Worm (Caenorhabditis elegans) whole organism, L1 larva: Measurements from ENCODE around the gene T05C1.2.

Experiments
- ama-1 ChIP-seq: fragments of 150-350 bp; optimal IDR thresholded peaks from 2 replicates; lab custom pipeline; 2014
- dpl-1 ChIP-seq, 3 experiments: fragments of 150-350 bp in 2 of 3; sonication (generic microtip) in 1 of 3; optimal IDR thresholded peaks; 2 replicates each; lab custom pipeline; 2014 to 2017; ENCODE audit warnings: missing biosample characterization in 3 of 3, missing genetic modification characterization in 3 of 3, missing genetic modification reagents in 3 of 3
- efl-1 ChIP-seq, 4 experiments: fragments of 150-350 bp; optimal IDR thresholded peaks in 3 of 4; peaks in 1 of 4; 1 replicate in 1 of 4; 2 replicates in 3 of 4; lab custom pipeline; 2014; ENCODE audit warnings: missing biosample characterization in 2 of 4, missing genetic modification characterization in 2 of 4, missing genetic modification reagents in 2 of 4
- efl-3 ChIP-seq: fragments of 200-800 bp; sonication (Bioruptor generic); optimal IDR thresholded peaks from 2 replicates; lab custom pipeline; 2018; ENCODE audit warnings: mild to moderate bottlenecking, missing genetic modification characterization, missing compliant biosample characterization
- lin-15B ChIP-seq: fragments of 150-350 bp; sonication (generic microtip); optimal IDR thresholded peaks from 3 replicates; lab custom pipeline; 2014; ENCODE audit warnings: missing biosample characterization, missing genetic modification characterization
- nhr-11 ChIP-seq: fragments of 150-350 bp; optimal IDR thresholded peaks from 2 replicates; lab custom pipeline; 2014; ENCODE audit warnings: missing biosample characterization, missing genetic modification characterization
- nhr-12 ChIP-seq: sonication (generic microtip); optimal IDR thresholded peaks from 2 replicates; lab custom pipeline; 2017; ENCODE audit warnings: missing biosample characterization, missing genetic modification characterization
- nhr-76 ChIP-seq: sonication (generic microtip); optimal IDR thresholded peaks from 2 replicates; lab custom pipeline; 2017; ENCODE audit warnings: missing biosample characterization, missing genetic modification characterization
- skn-1 ChIP-seq: fragments of 150-350 bp; optimal IDR thresholded peaks from 2 replicates; lab custom pipeline; 2014; ENCODE audit warnings: missing biosample characterization, missing genetic modification characterization
- unc-62 ChIP-seq: fragments of 150-350 bp; optimal IDR thresholded peaks from 2 replicates; lab custom pipeline; 2014; ENCODE audit warnings: missing biosample characterization, missing genetic modification reagents, missing genetic modification characterization
- unc-86 ChIP-seq: sonication (generic microtip); optimal IDR thresholded peaks from 2 replicates; lab custom pipeline; 2016; ENCODE audit warnings: missing genetic modification characterization, missing compliant biosample characterization
- vab-15 ChIP-seq: sonication (generic microtip); optimal IDR thresholded peaks from 2 replicates; lab custom pipeline; 2017; ENCODE audit warnings: missing genotype, mild to moderate bottlenecking, missing genetic modification characterization, missing compliant biosample characterization
- zag-1 ChIP-seq: fragments of 150-350 bp; optimal IDR thresholded peaks from 2 replicates; lab custom pipeline; 2014; ENCODE audit warnings: missing biosample characterization, missing genetic modification characterization

DNA sequence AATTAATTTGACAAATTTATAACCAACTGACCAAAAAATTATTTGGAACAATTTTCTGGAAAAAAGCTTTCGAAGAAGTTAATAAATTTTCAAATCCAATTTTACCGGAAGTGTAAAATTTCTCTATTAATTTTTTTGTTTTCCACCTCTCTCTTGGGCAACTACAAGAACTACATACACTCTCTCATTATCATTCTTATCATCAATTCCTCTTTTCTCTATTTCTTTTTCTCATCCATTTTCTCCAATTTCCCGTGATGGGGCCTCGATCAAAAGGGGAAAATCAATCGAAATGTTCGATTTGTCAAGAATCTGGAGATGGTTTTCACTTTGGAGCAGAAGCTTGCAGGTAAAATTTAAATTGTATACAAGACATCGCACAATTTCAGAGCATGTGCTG, 48.8 kb downstream of the T05C1.2 start, which contains the start of gene nhr-109:
- TF ChIP-seq efl-1 (optimal IDR thresholded peaks at IDR 0.05; lab: Kevin White, UChicago) (no peak), efl-1 (GFP tag; optimal IDR thresholded peaks at IDR 0.05 in 1 of 2; lab: Kevin White, UChicago) (no peak), dpl-1 (GFP tag; optimal IDR thresholded peaks at IDR 0.05; lab: Kevin White, UChicago) (no peak), nhr-76 (no peak), skn-1 (no peak), nhr-12 (tag; lab: Kevin White, UChicago) (no peak), unc-86 (tag; lab: Kevin White, UChicago) (no peak), vab-15 (tag; lab: Kevin White, UChicago) (no peak), unc-62 (GFP tag; lab: Kevin White, UChicago) (no peak), zag-1 (tag; lab: Kevin White, UChicago) (no peak), ama-1 (no peak), efl-3 (GFP tag; lab: Kevin White, UChicago) (no peak), lin-15B (tag; lab: Kevin White, UChicago) (no peak), nhr-11 (tag; lab: Kevin White, UChicago) (no peak)
